Worm (Caenorhabditis elegans) whole organism, L4 larva: ENCODE results near the gene btb-12.

Experiments
- D1046.2 ChIP-seq: fragments of 200-800 bp; sonication (Bioruptor generic); IDR thresholded peaks from 2 replicates; pipeline ENCODE4 v1.3.6; 2022; ENCODE audit warnings: missing genetic modification characterization, missing compliant biosample characterization
- F26F4.8 ChIP-seq: fragments of 200-800 bp; sonication (Bioruptor generic); conservative IDR thresholded peaks from 2 replicates; pipeline ENCODE4 v1.3.6; 2022; ENCODE audit warnings: missing genetic modification characterization, missing compliant biosample characterization
- F44E2.7 ChIP-seq: fragments of 200-800 bp; sonication (Bioruptor generic); IDR thresholded peaks from 2 replicates; pipeline ENCODE4 v2.1.2; 2022; ENCODE audit warnings: missing genetic modification characterization, missing compliant biosample characterization
- R02D3.7 ChIP-seq: fragments of 150-350 bp; sonication (generic microtip); optimal IDR thresholded peaks from 3 replicates; lab custom pipeline; 2014; ENCODE audit warnings: missing biosample characterization, missing genetic modification characterization
- Y5F2A.4 ChIP-seq: fragments of 200-800 bp; sonication (Bioruptor generic); optimal IDR thresholded peaks from 2 replicates; lab custom pipeline; 2018; ENCODE audit warnings: mild to moderate bottlenecking, missing genetic modification characterization, missing compliant biosample characterization
- ceh-62 ChIP-seq: sonication (generic microtip); optimal IDR thresholded peaks from 2 replicates; lab custom pipeline; 2017; ENCODE audit warnings: missing biosample characterization, missing genetic modification characterization
- ces-1 ChIP-seq: fragments of 150-350 bp; sonication (generic microtip); optimal IDR thresholded peaks from 4 replicates; lab custom pipeline; 2014; ENCODE audit warnings: missing biosample characterization, missing genetic modification reagents, missing genetic modification characterization
- daf-12 ChIP-seq: fragments of 150-350 bp; optimal IDR thresholded peaks from 2 replicates; lab custom pipeline; 2014; ENCODE audit warnings: missing biosample characterization, missing genetic modification reagents, missing genetic modification characterization
- dmd-8 ChIP-seq: fragments of 200-800 bp; sonication (Bioruptor generic); IDR thresholded peaks from 2 replicates; pipeline ENCODE4 v1.3.6; 2022; ENCODE audit warnings: missing genetic modification characterization, missing compliant biosample characterization
- dpl-1 ChIP-seq: fragments of 150-350 bp; optimal IDR thresholded peaks from 2 replicates; lab custom pipeline; 2014; ENCODE audit warnings: missing biosample characterization, missing genetic modification reagents, missing genetic modification characterization
- dve-1 ChIP-seq: sonication (generic microtip); optimal IDR thresholded peaks from 2 replicates; lab custom pipeline; 2017; ENCODE audit warnings: antibody characterized with exemption, mild to moderate bottlenecking, missing genetic modification characterization, missing compliant biosample characterization; ENCODE audit not compliant: insufficient read depth
- hlh-11 ChIP-seq: fragments of 200-800 bp; sonication (Bioruptor generic); optimal IDR thresholded peaks from 2 replicates; lab custom pipeline; 2018; ENCODE audit warnings: mild to moderate bottlenecking, missing genetic modification characterization, missing compliant biosample characterization
- jun-1 ChIP-seq: fragments of 150-350 bp; optimal IDR thresholded peaks from 2 replicates; lab custom pipeline; 2014; ENCODE audit warnings: missing biosample characterization, missing genetic modification reagents, missing genetic modification characterization
- madf-9 ChIP-seq: fragments of 200-800 bp; sonication (Bioruptor generic); conservative IDR thresholded peaks from 2 replicates; pipeline ENCODE4 v1.3.6; 2022; ENCODE audit warnings: missing genetic modification reagents, missing genetic modification characterization, missing compliant biosample characterization
- mdt-29 ChIP-seq: fragments of 200-800 bp; sonication (Bioruptor generic); IDR thresholded peaks from 2 replicates; pipeline ENCODE4 v1.3.6; 2022; ENCODE audit warnings: missing genetic modification reagents, missing genetic modification characterization, missing compliant biosample characterization
- nhr-77 ChIP-seq: fragments of 150-350 bp; optimal IDR thresholded peaks from 2 replicates; lab custom pipeline; 2014; ENCODE audit warnings: missing biosample characterization, missing genetic modification characterization
- snpc-1.2 ChIP-seq: fragments of 200-800 bp; sonication (Bioruptor generic); IDR thresholded peaks from 2 replicates; pipeline ENCODE4 v1.3.6; 2022; ENCODE audit warnings: missing genetic modification reagents, missing genetic modification characterization, missing compliant biosample characterization

btb-12 gene

ce11 chrII:1700518-1701091 is 45.6 kb downstream of the btb-12 start:
- 0 out of 2 replicates have a peak, but pooled peaks have one; percentile 48 for TF ChIP-seq dmd-8 (GFP tag; lab: Robert Waterston, UW)

DNA sequence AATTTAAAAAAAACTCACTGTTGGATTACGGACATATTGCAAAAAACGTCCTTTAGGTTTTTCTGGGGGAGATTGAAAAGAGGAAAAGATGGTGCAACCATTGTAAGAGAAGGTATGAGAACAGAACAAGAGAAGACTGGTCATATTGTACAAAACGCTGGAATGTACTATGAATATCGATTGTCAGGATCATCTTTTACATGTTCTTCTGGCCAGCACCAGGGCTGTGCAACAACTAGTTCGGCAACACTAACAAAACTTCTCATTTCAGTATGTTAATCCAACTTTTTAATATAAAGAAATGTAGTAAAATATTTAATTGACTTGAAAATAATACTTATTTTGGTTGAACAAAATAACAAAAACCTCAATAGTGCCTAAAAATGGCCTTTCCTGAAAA is 48.3 kb downstream of the btb-12 start, which contains the start of gene fbxb-47:
Gene fbxb-47 (minus strand): TSS at position 101 of the 400 bp plus-strand sequence.
- TF ChIP-seq daf-12: no peak
- TF ChIP-seq snpc-1.2 (GFP tag; lab: Robert Waterston, UW): no peak
- TF ChIP-seq hlh-11 (tag; lab: Kevin White, UChicago): no peak
- TF ChIP-seq nhr-77 (tag; lab: Kevin White, UChicago): no peak
- no peak for TF ChIP-seq D1046.2
- no peak for TF ChIP-seq ces-1 (GFP tag; lab: Kevin White, UChicago)
- no peak for TF ChIP-seq dpl-1
- TF ChIP-seq F44E2.7: no peak
- TF ChIP-seq jun-1 (tag; lab: Kevin White, UChicago): no peak
- no peak for TF ChIP-seq ceh-62 (tag; lab: Kevin White, UChicago)
- TF ChIP-seq madf-9 (GFP tag; lab: Robert Waterston, UW): no peak
- TF ChIP-seq R02D3.7 (tag; lab: Kevin White, UChicago): no peak
- TF ChIP-seq dve-1 (tag; lab: Kevin White, UChicago): no peak
- TF ChIP-seq mdt-29 (GFP tag; lab: Robert Waterston, UW): no peak
- no peak for TF ChIP-seq F26F4.8 (GFP tag; lab: Robert Waterston, UW)
- no peak for TF ChIP-seq dmd-8 (GFP tag; lab: Robert Waterston, UW)
- no peak for TF ChIP-seq Y5F2A.4 (GFP tag; lab: Kevin White, UChicago)
